Worm (Caenorhabditis elegans) whole organism, late embryonic: ENCODE data around the gene T19D7.7.

Experiments used
- C08G9.2 ChIP-seq: sonication (generic microtip); optimal IDR thresholded peaks from 2 replicates; lab custom pipeline; 2016; ENCODE audit warnings: mild to moderate bottlenecking, missing genetic modification characterization, moderate library complexity, missing compliant biosample characterization
- F13H6.1 ChIP-seq: sonication (generic microtip); optimal IDR thresholded peaks from 2 replicates; lab custom pipeline; 2016; ENCODE audit warnings: missing genetic modification characterization, missing compliant biosample characterization
- K02D7.2 ChIP-seq: sonication (generic microtip); optimal IDR thresholded peaks from 2 replicates; lab custom pipeline; 2017; ENCODE audit warnings: mild to moderate bottlenecking, missing genetic modification characterization, missing compliant biosample characterization
- T23F11.4 ChIP-seq: fragments of 200-800 bp; sonication (Bioruptor generic); optimal IDR thresholded peaks from 2 replicates; lab custom pipeline; 2018; ENCODE audit warnings: mild to moderate bottlenecking, missing genetic modification characterization, missing compliant biosample characterization
- ama-1 ChIP-seq: fragments of 150-350 bp; optimal IDR thresholded peaks from 2 replicates; lab custom pipeline; 2014
- ceh-19 ChIP-seq: fragments of 200-800 bp; sonication (Bioruptor generic); optimal IDR thresholded peaks from 2 replicates; lab custom pipeline; 2018; ENCODE audit warnings: mild to moderate bottlenecking, missing genetic modification characterization, missing compliant biosample characterization
- ceh-30 ChIP-seq: fragments of 150-350 bp; optimal IDR thresholded peaks from 2 replicates; lab custom pipeline; 2014; ENCODE audit warnings: missing biosample characterization, missing genetic modification characterization
- ceh-9 ChIP-seq: sonication (generic microtip); optimal IDR thresholded peaks from 2 replicates; lab custom pipeline; 2016; ENCODE audit warnings: mild to moderate bottlenecking, missing genetic modification characterization, inconsistent platforms, missing compliant biosample characterization
- dmd-4 ChIP-seq: sonication (generic microtip); optimal IDR thresholded peaks from 2 replicates; lab custom pipeline; 2016; ENCODE audit warnings: borderline replicate concordance, missing genetic modification characterization, missing compliant biosample characterization
- dve-1 ChIP-seq: sonication (generic microtip); optimal IDR thresholded peaks from 2 replicates; lab custom pipeline; 2017; ENCODE audit warnings: antibody characterized with exemption, mild to moderate bottlenecking, missing genetic modification characterization, missing compliant biosample characterization
- eyg-1 ChIP-seq: sonication (generic microtip); optimal IDR thresholded peaks from 2 replicates; lab custom pipeline; 2016; ENCODE audit warnings: missing genotype, missing genetic modification characterization, missing compliant biosample characterization
- fkh-10 ChIP-seq: fragments of 150-350 bp; optimal IDR thresholded peaks from 2 replicates; lab custom pipeline; 2014; ENCODE audit warnings: missing biosample characterization, missing genetic modification reagents, missing genetic modification characterization
- hlh-13 ChIP-seq: fragments of 200-800 bp; sonication (Bioruptor generic); optimal IDR thresholded peaks from 2 replicates; lab custom pipeline; 2018; ENCODE audit warnings: mild to moderate bottlenecking, missing genetic modification characterization, missing compliant biosample characterization
- lim-6 ChIP-seq: sonication (generic microtip); optimal IDR thresholded peaks from 2 replicates; lab custom pipeline; 2016; ENCODE audit warnings: missing genetic modification characterization, missing compliant biosample characterization
- mec-3 ChIP-seq: sonication (generic microtip); optimal IDR thresholded peaks from 2 replicates; lab custom pipeline; 2016; ENCODE audit warnings: borderline replicate concordance, missing genetic modification characterization, missing compliant biosample characterization
- nfya-1 ChIP-seq: sonication (generic microtip); optimal IDR thresholded peaks from 2 replicates; lab custom pipeline; 2017; ENCODE audit warnings: missing genetic modification characterization, mild to moderate bottlenecking, missing compliant biosample characterization, antibody characterized with exemption, moderate library complexity
- pag-3 ChIP-seq: sonication (generic microtip); optimal IDR thresholded peaks from 2 replicates; lab custom pipeline; 2016; ENCODE audit warnings: missing compliant biosample characterization, missing genetic modification characterization, borderline replicate concordance
- pros-1 ChIP-seq: fragments of 150-350 bp; optimal IDR thresholded peaks from 2 replicates; lab custom pipeline; 2014; ENCODE audit warnings: missing biosample characterization, missing genetic modification reagents, missing genetic modification characterization
- rnt-1 ChIP-seq: sonication (generic microtip); optimal IDR thresholded peaks from 2 replicates; lab custom pipeline; 2016; ENCODE audit warnings: missing genetic modification characterization, missing compliant biosample characterization
- sdc-2 ChIP-seq: sonication (generic microtip); optimal IDR thresholded peaks from 2 replicates; lab custom pipeline; 2016; ENCODE audit warnings: missing genotype, missing genetic modification characterization, missing compliant biosample characterization
- syd-9 ChIP-seq: sonication (generic microtip); optimal IDR thresholded peaks from 2 replicates; lab custom pipeline; 2016; ENCODE audit warnings: mild to moderate bottlenecking, missing genetic modification characterization, moderate library complexity, missing compliant biosample characterization
- tbx-2 ChIP-seq: sonication (generic microtip); optimal IDR thresholded peaks from 2 replicates; lab custom pipeline; 2016; ENCODE audit warnings: missing genetic modification characterization, missing compliant biosample characterization
- unc-3 ChIP-seq, 2 experiments: fragments of 200-800 bp in 1 of 2; sonication (Bioruptor generic) in 1 of 2; sonication (generic microtip) in 1 of 2; conservative IDR thresholded peaks in 1 of 2; optimal IDR thresholded peaks in 1 of 2; 2 replicates each; pipeline versions ENCODE4 v1.3.6 to Lab custom; 2016 to 2022; ENCODE audit warnings: missing compliant biosample characterization in 2 of 2, missing genetic modification characterization in 2 of 2, missing genetic modification reagents in 1 of 2
- zip-5 ChIP-seq: sonication (generic microtip); optimal IDR thresholded peaks from 2 replicates; lab custom pipeline; 2016; ENCODE audit warnings: missing genetic modification characterization, missing compliant biosample characterization

Gene T19D7.7

ce11 chrX:642817-643216 is 38.0 kb downstream of the T19D7.7 start:
- TF ChIP-seq mec-3 (tag; lab: Kevin White, UChicago) (no peak), unc-3 (GFP tag; conservative IDR thresholded peaks at IDR 0.05; lab: Robert Waterston, UW) (no peak), unc-3 (tag; optimal IDR thresholded peaks at IDR 0.05; lab: Kevin White, UChicago) (no peak), rnt-1 (no peak), pag-3 (tag; lab: Kevin White, UChicago) (no peak), ceh-30 (tag; lab: Kevin White, UChicago) (no peak), C08G9.2 (tag; lab: Kevin White, UChicago) (no peak), T23F11.4 (GFP tag; lab: Kevin White, UChicago) (no peak), eyg-1 (tag; lab: Kevin White, UChicago) (no peak), sdc-2 (tag; lab: Kevin White, UChicago) (no peak), dmd-4 (tag; lab: Kevin White, UChicago) (no peak), hlh-13 (GFP tag; lab: Kevin White, UChicago) (no peak), pros-1 (tag; lab: Kevin White, UChicago) (no peak)
- TF ChIP-seq, all 69 proteins: peak for 0

ce11 chrX:641440-641839 is 39.4 kb downstream of the T19D7.7 start, which contains the start of gene M6.11:
TSS of gene M6.11 (minus strand) at chrX:641540.
- TF ChIP-seq zip-5: no peak
- TF ChIP-seq, all 69 proteins: peak for 0

- TF ChIP-seq pros-1 (tag; lab: Kevin White, UChicago): no peak
- TF ChIP-seq F13H6.1 (tag; lab: Kevin White, UChicago): no peak
- TF ChIP-seq zip-5: no peak
- TF ChIP-seq ama-1 (lab: Kevin White, UChicago): no peak
- TF ChIP-seq rnt-1: no peak
- no peak for TF ChIP-seq ceh-19 (GFP tag; lab: Kevin White, UChicago)
Observed at ce11 chrX:637588-637987, 43.2 kb downstream of the T19D7.7 start.

- no peak for TF ChIP-seq lim-6 (tag; lab: Kevin White, UChicago)
Observed at ce11 chrX:636893-637292, 43.9 kb downstream of the T19D7.7 start, which contains the start of gene pha-2. TSS of gene pha-2 (minus strand) at chrX:636993.

ce11 chrX:629134-629533 is 51.7 kb downstream of the T19D7.7 start, which contains the start of gene M6.4:
TSS of gene M6.4 (plus strand) at chrX:629188.
- TF ChIP-seq K02D7.2 (tag; lab: Kevin White, UChicago) (no peak), dve-1 (tag; lab: Kevin White, UChicago) (no peak), syd-9 (no peak), tbx-2 (tag; lab: Kevin White, UChicago) (no peak), fkh-10 (GFP tag; lab: Kevin White, UChicago) (no peak), ceh-9 (tag; lab: Kevin White, UChicago) (no peak), nfya-1 (tag; lab: Kevin White, UChicago) (no peak)
- TF ChIP-seq, all 69 proteins: peak for 0
